Fruit fly (Drosophila melanogaster) whole organism, embryonic: ENCODE results near the gene Irbp18.

Experiments used
- Antp ChIP-seq: fragments of 200-800 bp; sonication (Bioruptor generic); optimal IDR thresholded peaks from 3 replicates; lab custom pipeline; 2016; ENCODE audit warnings: missing biosample characterization, missing genetic modification characterization
- Atf-2 ChIP-seq: fragments of 200-800 bp; sonication (Bioruptor generic); optimal IDR thresholded peaks from 2 replicates; lab custom pipeline; 2016; ENCODE audit warnings: missing biosample characterization, missing genetic modification characterization
- Bteb2 ChIP-seq: fragments of 200-800 bp; sonication (Bioruptor generic); optimal IDR thresholded peaks from 2 replicates; lab custom pipeline; 2016; ENCODE audit warnings: missing biosample characterization, missing genetic modification characterization
- CG11093 ChIP-seq: fragments of 200-800 bp; sonication (Bioruptor generic); IDR thresholded peaks from 3 replicates; pipeline ENCODE4 v1.3.6; 2022; ENCODE audit warnings: missing biosample characterization, missing genetic modification characterization
- CG13894 ChIP-seq: fragments of 200-800 bp; sonication (Bioruptor generic); optimal IDR thresholded peaks from 3 replicates; lab custom pipeline; 2018; ENCODE audit warnings: missing biosample characterization, mild to moderate bottlenecking, missing genetic modification characterization, moderate library complexity
- CG14014 ChIP-seq: fragments of 200-800 bp; sonication (Bioruptor generic); IDR thresholded peaks from 2 replicates; pipeline ENCODE4 v1.3.6; 2022; ENCODE audit warnings: missing biosample characterization, missing genetic modification characterization
- CG14050 ChIP-seq: fragments of 200-800 bp; sonication (Bioruptor generic); IDR thresholded peaks from 3 replicates; pipeline ENCODE4 v1.3.6; 2022; ENCODE audit warnings: missing biosample characterization, missing genetic modification characterization
- CG16813 ChIP-seq: fragments of 200-800 bp; sonication (Bioruptor generic); IDR thresholded peaks from 3 replicates; pipeline ENCODE4 v1.3.6; 2022; ENCODE audit warnings: missing biosample characterization, missing genetic modification characterization; ENCODE audit not compliant: partially characterized antibody
- CG30020 ChIP-seq: fragments of 200-800 bp; optimal IDR thresholded peaks from 2 replicates; lab custom pipeline; 2019; ENCODE audit warnings: missing biosample characterization, mild to moderate bottlenecking, missing genetic modification characterization, moderate library complexity
- CG30431 ChIP-seq: fragments of 200-800 bp; sonication (Bioruptor generic); optimal IDR thresholded peaks from 2 replicates; lab custom pipeline; 2017; ENCODE audit warnings: missing biosample characterization, missing genetic modification characterization
- CG4617 ChIP-seq: fragments of 200-800 bp; sonication (Bioruptor generic); optimal IDR thresholded peaks from 3 replicates; lab custom pipeline; 2016; ENCODE audit warnings: missing biosample characterization, missing genetic modification characterization, borderline replicate concordance
- CG4820 ChIP-seq: fragments of 200-800 bp; sonication (Bioruptor generic); optimal IDR thresholded peaks from 3 replicates; lab custom pipeline; 2016; ENCODE audit warnings: missing biosample characterization, missing genetic modification characterization
- CG6254 ChIP-seq: fragments of 200-800 bp; sonication (Bioruptor generic); optimal IDR thresholded peaks from 3 replicates; lab custom pipeline; 2017; ENCODE audit warnings: mild to moderate bottlenecking, missing biosample characterization, missing genetic modification reagents, missing genetic modification characterization
- CG6272 ChIP-seq: fragments of 200-800 bp; sonication (Bioruptor generic); IDR thresholded peaks from 2 replicates; pipeline ENCODE4 v1.3.6; 2022; ENCODE audit warnings: missing biosample characterization, missing genetic modification characterization
- CG6654 ChIP-seq: fragments of 200-800 bp; sonication (Bioruptor generic); optimal IDR thresholded peaks from 2 replicates; lab custom pipeline; 2017; ENCODE audit warnings: missing biosample characterization, mild to moderate bottlenecking, missing genetic modification characterization
- CG7786 ChIP-seq: fragments of 200-800 bp; sonication (Bioruptor generic); optimal IDR thresholded peaks from 2 replicates; lab custom pipeline; 2016; ENCODE audit warnings: missing biosample characterization, missing genetic modification characterization
- CG7963 ChIP-seq: fragments of 200-800 bp; sonication (Bioruptor generic); IDR thresholded peaks from 3 replicates; pipeline ENCODE4 v1.3.6; 2022; ENCODE audit warnings: missing biosample characterization, missing genetic modification characterization; ENCODE audit not compliant: partially characterized antibody
- CG9797 ChIP-seq: fragments of 200-800 bp; sonication (Bioruptor generic); optimal IDR thresholded peaks from 3 replicates; lab custom pipeline; 2018; ENCODE audit warnings: missing biosample characterization, mild to moderate bottlenecking, missing genetic modification characterization
- CkIIα-i1 ChIP-seq: fragments of 200-800 bp; sonication (Bioruptor generic); IDR thresholded peaks from 2 replicates; pipeline ENCODE4 v1.3.6; 2022; ENCODE audit warnings: missing biosample characterization, missing genetic modification characterization
- CrebB ChIP-seq: fragments of 200-800 bp; sonication (Bioruptor generic); optimal IDR thresholded peaks from 3 replicates; lab custom pipeline; 2018; ENCODE audit warnings: missing biosample characterization, mild to moderate bottlenecking, missing genetic modification characterization
- Dll ChIP-seq: fragments of 200-800 bp; sonication (Bioruptor generic); IDR thresholded peaks from 4 replicates; pipeline ENCODE4 v1.3.6; 2022; ENCODE audit warnings: missing biosample characterization, missing genetic modification characterization; ENCODE audit not compliant: partially characterized antibody
- ERR ChIP-seq: fragments of 200-800 bp; sonication (Bioruptor generic); optimal IDR thresholded peaks from 2 replicates; lab custom pipeline; 2016; ENCODE audit warnings: missing biosample characterization, missing genetic modification characterization
- Hr78 ChIP-seq, 2 experiments: fragments of 200-800 bp in 1 of 2; fragments of >200 bp in 1 of 2; sonication (Bioruptor generic) in 1 of 2; optimal IDR thresholded peaks; 2 replicates each; lab custom pipeline; 2017 to 2019; ENCODE audit warnings: missing biosample characterization in 2 of 2, missing genetic modification characterization in 2 of 2, mild to moderate bottlenecking in 1 of 2, moderate library complexity in 1 of 2
- Jarid2 ChIP-seq: fragments of 200-800 bp; sonication (Bioruptor generic); optimal IDR thresholded peaks from 3 replicates; lab custom pipeline; 2017; ENCODE audit warnings: mild to moderate bottlenecking, missing biosample characterization, missing genetic modification reagents, missing genetic modification characterization
- MBD-R2 ChIP-seq: fragments of 200-800 bp; sonication (Bioruptor generic); IDR thresholded peaks from 2 replicates; pipeline ENCODE4 v1.3.6; 2022; ENCODE audit warnings: missing biosample characterization, missing genetic modification characterization
- NC2α ChIP-seq: fragments of 200-800 bp; sonication (Bioruptor generic); optimal IDR thresholded peaks from 2 replicates; lab custom pipeline; 2016; ENCODE audit warnings: missing biosample characterization, missing genetic modification characterization
- NFAT ChIP-seq: fragments of 200-800 bp; sonication (Bioruptor generic); IDR thresholded peaks from 2 replicates; pipeline ENCODE4 v1.3.6; 2022; ENCODE audit warnings: missing biosample characterization, missing genetic modification characterization
- Nf-YB ChIP-seq: fragments of 200-800 bp; sonication (Bioruptor generic); optimal IDR thresholded peaks from 3 replicates; lab custom pipeline; 2019; ENCODE audit warnings: missing biosample characterization, mild to moderate bottlenecking, missing genetic modification characterization, moderate library complexity
- NfI ChIP-seq: fragments of 200-800 bp; sonication (Bioruptor generic); optimal IDR thresholded peaks from 3 replicates; lab custom pipeline; 2018; ENCODE audit warnings: missing biosample characterization, mild to moderate bottlenecking, missing genetic modification characterization, moderate library complexity
- Pdp1 ChIP-seq, 2 experiments: fragments of 200-800 bp; sonication (Bioruptor generic); optimal IDR thresholded peaks; 3 replicates each; lab custom pipeline; 2016; ENCODE audit warnings: missing biosample characterization in 2 of 2, missing genetic modification characterization in 2 of 2, mild to moderate bottlenecking in 1 of 2, moderate library complexity in 1 of 2
- Sox102F ChIP-seq: fragments of 200-800 bp; sonication (Bioruptor generic); optimal IDR thresholded peaks from 2 replicates; lab custom pipeline; 2018; ENCODE audit warnings: missing biosample characterization, mild to moderate bottlenecking, missing genetic modification characterization, moderate library complexity
- TFAM ChIP-seq: fragments of 200-800 bp; sonication (Bioruptor generic); optimal IDR thresholded peaks from 2 replicates; lab custom pipeline; 2017; ENCODE audit warnings: missing biosample characterization, missing genetic modification characterization, inconsistent platforms
- Trl ChIP-seq, 3 experiments: fragments of >200 bp in 2 of 3; fragments of 200-800 bp in 1 of 3; sonication (Bioruptor generic) in 1 of 3; optimal IDR thresholded peaks; 2 replicates in 1 of 3; 3 replicates in 2 of 3; lab custom pipeline; 2016 to 2017; ENCODE audit warnings: missing biosample characterization in 1 of 3, missing genetic modification characterization in 1 of 3
- abd-A ChIP-seq: fragments of 200-800 bp; sonication (Bioruptor generic); optimal IDR thresholded peaks from 3 replicates; lab custom pipeline; 2019; ENCODE audit warnings: missing biosample characterization, mild to moderate bottlenecking, missing genetic modification characterization, moderate library complexity
- ase ChIP-seq: fragments of 200-800 bp; sonication (Bioruptor generic); IDR thresholded peaks from 3 replicates; pipeline ENCODE4 v1.3.6; 2022; ENCODE audit warnings: missing biosample characterization, missing genetic modification characterization
- danr ChIP-seq: fragments of 200-800 bp; sonication (Bioruptor generic); IDR thresholded peaks from 2 replicates; pipeline ENCODE4 v1.3.6; 2022; ENCODE audit warnings: missing biosample characterization, missing genetic modification characterization
- dati ChIP-seq: fragments of 200-800 bp; sonication (Bioruptor generic); IDR thresholded peaks from 2 replicates; pipeline ENCODE4 v1.3.6; 2022; ENCODE audit warnings: missing biosample characterization, missing genetic modification characterization
- hbn ChIP-seq: fragments of 200-800 bp; sonication (Bioruptor generic); IDR thresholded peaks from 2 replicates; pipeline ENCODE4 v1.3.6; 2022; ENCODE audit warnings: missing biosample characterization, missing genetic modification characterization; ENCODE audit not compliant: partially characterized antibody
- klu ChIP-seq: fragments of 200-800 bp; sonication (Bioruptor generic); IDR thresholded peaks from 2 replicates; pipeline ENCODE4 v1.3.6; 2022; ENCODE audit warnings: missing biosample characterization, missing genetic modification characterization
- lab ChIP-seq: fragments of 200-800 bp; sonication (Bioruptor generic); optimal IDR thresholded peaks from 3 replicates; lab custom pipeline; 2017; ENCODE audit warnings: missing biosample characterization, missing genetic modification characterization, mild to moderate bottlenecking, moderate library complexity, missing genetic modification reagents
- lbe ChIP-seq: fragments of 200-800 bp; sonication (Bioruptor generic); optimal IDR thresholded peaks from 2 replicates; lab custom pipeline; 2016; ENCODE audit warnings: missing biosample characterization, mild to moderate bottlenecking, missing genetic modification characterization
- peb ChIP-seq: fragments of 200-800 bp; sonication (Bioruptor generic); IDR thresholded peaks from 2 replicates; pipeline ENCODE4 v1.3.6; 2022; ENCODE audit warnings: missing biosample characterization, missing genetic modification characterization
- scrt ChIP-seq: fragments of 200-800 bp; sonication (Bioruptor generic); optimal IDR thresholded peaks from 2 replicates; lab custom pipeline; 2018; ENCODE audit warnings: missing biosample characterization, mild to moderate bottlenecking, missing genetic modification characterization, moderate library complexity
- sqz ChIP-seq: fragments of 200-800 bp; sonication (Bioruptor generic); optimal IDR thresholded peaks from 3 replicates; lab custom pipeline; 2018; ENCODE audit warnings: missing biosample characterization, mild to moderate bottlenecking, missing genetic modification characterization
- stwl ChIP-seq: fragments of 200-800 bp; sonication (Bioruptor generic); optimal IDR thresholded peaks from 3 replicates; lab custom pipeline; 2018; ENCODE audit warnings: missing biosample characterization, mild to moderate bottlenecking, missing genetic modification characterization, moderate library complexity
- sug ChIP-seq: fragments of 200-800 bp; optimal IDR thresholded peaks from 2 replicates; lab custom pipeline; 2019; ENCODE audit warnings: missing biosample characterization, mild to moderate bottlenecking, missing genetic modification characterization, moderate library complexity
- tx ChIP-seq: fragments of 200-800 bp; sonication (Bioruptor generic); optimal IDR thresholded peaks from 2 replicates; lab custom pipeline; 2016; ENCODE audit warnings: missing biosample characterization, missing genetic modification characterization

Gene Irbp18

dm6 chr3L:11118627-11119395, 20.8 kb upstream of the Irbp18 start (continued):
- TF ChIP-seq ase: 0 out of 3 replicates have a peak, but pooled peaks have one; percentile 30
- TF ChIP-seq stwl (tag; lab: Kevin White, UChicago): peak; percentile 47
- TF ChIP-seq Atf-2 (GFP tag; lab: Kevin White, UChicago): peak; percentile 55
- no peak for TF ChIP-seq CG30020
- no peak for TF ChIP-seq CkIIα-i1
- peak; percentile 74; the same call in 1 of the 2 replicates for TF ChIP-seq CG14014 (GFP tag; lab: Robert Waterston, UW)
- no peak for TF ChIP-seq TFAM (GFP tag; lab: Kevin White, UChicago)
- TF ChIP-seq sug (tag; lab: Kevin White, UChicago): peak; percentile 85
- 0 out of 2 replicates have a peak, but pooled peaks have one; percentile 35 for TF ChIP-seq hbn (GFP tag; lab: Robert Waterston, UW)
- TF ChIP-seq CG9797 (GFP tag; lab: Kevin White, UChicago): peak; percentile 26
- no peak for TF ChIP-seq CG16813 (GFP tag; lab: Robert Waterston, UW)
- TF ChIP-seq lab: peak; percentile 92
- TF ChIP-seq abd-A (tag; lab: Kevin White, UChicago): peak; percentile 98
- peak; percentile 17 for TF ChIP-seq ERR
- TF ChIP-seq CG11093 (GFP tag; lab: Robert Waterston, UW): no peak; the same call in 2 of the 3 replicates
- peak; percentile 81 for TF ChIP-seq CG13894 (tag; lab: Kevin White, UChicago)
- TF ChIP-seq Nf-YB (GFP tag; lab: Kevin White, UChicago): peak; percentile 67
- peak; percentile 35 for TF ChIP-seq Antp (GFP tag; lab: Kevin White, UChicago)
- no peak for TF ChIP-seq CG6654 (GFP tag; lab: Kevin White, UChicago)
- peak; percentile 69 for TF ChIP-seq NC2α
- no peak for TF ChIP-seq CG7963 (GFP tag; lab: Robert Waterston, UW)
- TF ChIP-seq CG4820 (GFP tag; lab: Kevin White, UChicago): no peak
- TF ChIP-seq CG7786 (GFP tag; lab: Kevin White, UChicago): peak; percentile 59
- no peak for TF ChIP-seq peb
- no peak for TF ChIP-seq Hr78 (GFP tag; optimal IDR thresholded peaks at IDR 0.05; lab: Kevin White, UChicago)
- TF ChIP-seq NfI (GFP tag; lab: Kevin White, UChicago): peak; percentile 65
- no peak for TF ChIP-seq klu (GFP tag; lab: Robert Waterston, UW)
- peak; percentile 47 for TF ChIP-seq tx (GFP tag; lab: Kevin White, UChicago)
- TF ChIP-seq danr: peak; percentile 20; the same call in 1 of the 2 replicates
- peak; percentile 12 for TF ChIP-seq CG4617 (GFP tag; lab: Kevin White, UChicago)
- TF ChIP-seq CG30431 (GFP tag; lab: Kevin White, UChicago): no peak
- TF ChIP-seq Sox102F: no peak
- peak; percentile 77 to 78 for TF ChIP-seq Trl (optimal IDR thresholded peaks at IDR 0.05; lab: Kevin White, UChicago)
- peak; percentile 59 for TF ChIP-seq Trl (GFP tag; optimal IDR thresholded peaks at IDR 0.05; lab: Kevin White, UChicago)
- TF ChIP-seq Pdp1 (GFP tag; optimal IDR thresholded peaks at IDR 0.05; lab: Kevin White, UChicago): peak; percentile 55 to 75
- TF ChIP-seq lbe (GFP tag; lab: Kevin White, UChicago): peak; percentile 11
- TF ChIP-seq Jarid2 (GFP tag; lab: Kevin White, UChicago): no peak
- peak; percentile 48; the same call in 1 of the 3 replicates for TF ChIP-seq CG14050
- TF ChIP-seq scrt (GFP tag; lab: Kevin White, UChicago): peak; percentile 78
- TF ChIP-seq sqz (GFP tag; lab: Kevin White, UChicago): peak; percentile 82
- peak; percentile 88 for TF ChIP-seq CrebB (tag; lab: Kevin White, UChicago)
- TF ChIP-seq CG6254 (GFP tag; lab: Kevin White, UChicago): peak; percentile 61
- peak; percentile 41 for TF ChIP-seq Bteb2 (GFP tag; lab: Kevin White, UChicago)
- no peak for TF ChIP-seq dati (GFP tag; lab: Robert Waterston, UW)
- peak; percentile 70; the same call in 1 of the 2 replicates for TF ChIP-seq NFAT (GFP tag; lab: Robert Waterston, UW)
- TF ChIP-seq MBD-R2 (GFP tag; lab: Robert Waterston, UW): peak; percentile 48; the same call in 1 of the 2 replicates
- no peak for TF ChIP-seq Dll (GFP tag; lab: Robert Waterston, UW)
- no peak for TF ChIP-seq CG6272 (GFP tag; lab: Robert Waterston, UW)
